2 worm cellular contexts compared by ENCODE assay signal in the genomic region with DNA sequence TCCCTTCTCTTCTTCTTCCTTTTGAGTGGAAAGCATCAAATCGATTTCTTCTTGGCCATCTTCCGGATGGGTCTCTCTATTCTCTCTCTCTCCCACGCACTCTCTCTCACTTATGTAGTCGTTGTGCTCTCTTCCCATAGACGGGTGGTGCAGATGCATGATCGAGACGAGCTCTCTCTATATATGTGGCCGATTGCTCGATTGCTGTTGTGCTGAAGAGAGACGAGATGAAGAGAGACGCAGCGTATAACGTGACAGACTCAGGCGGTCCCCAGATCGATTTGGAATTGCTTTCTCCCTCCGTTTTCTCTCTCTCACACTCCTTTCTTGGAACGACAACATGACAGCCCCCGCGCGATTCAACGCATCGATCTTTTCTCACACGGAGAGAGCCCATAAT.
TF ChIP-seq lines count a peak whose summit lies in the region.

No protein-coding gene starts in this region.

TF ChIP-seq in whole organism, L1 larva, 84 proteins besides CTCF, POLR2A, EP300 and RAD21 (continued from another document):
- TF ChIP-seq dpl-1 (GFP tag; optimal IDR thresholded peaks at IDR 0.05; lab: Kevin White, UChicago) (peak in 1 of 3 experiments; percentile 28), snu-23 (GFP tag; optimal IDR thresholded peaks at IDR 0.05; lab: Kevin White, UChicago) (peak; percentile 52), ces-1 (GFP tag; optimal IDR thresholded peaks at IDR 0.05; lab: Kevin White, UChicago) (no peak), lsy-2 (tag; optimal IDR thresholded peaks at IDR 0.05; lab: Kevin White, UChicago) (peak; percentile 29 to 44), nhr-90 (tag; optimal IDR thresholded peaks at IDR 0.05; lab: Kevin White, UChicago; ENCODE audit: poor library complexity) (no peak), lin-13 (GFP tag; optimal IDR thresholded peaks at IDR 0.05; lab: Kevin White, UChicago) (peak; percentile 28), fkh-8 (tag; optimal IDR thresholded peaks at IDR 0.05; lab: Kevin White, UChicago) (peak; percentile 82), unc-130 (tag; optimal IDR thresholded peaks at IDR 0.05; lab: Kevin White, UChicago) (no peak), mep-1 (tag; optimal IDR thresholded peaks at IDR 0.05; lab: Kevin White, UChicago) (peak; percentile 35), nhr-71 (tag; optimal IDR thresholded peaks at IDR 0.05; lab: Kevin White, UChicago) (peak; percentile 72), nhr-85 (tag; lab: Kevin White, UChicago) (peak; percentile 50), mdl-1 (tag; optimal IDR thresholded peaks at IDR 0.05; lab: Kevin White, UChicago) (peak in 1 of 2 experiments; percentile 37), efl-1 (optimal IDR thresholded peaks at IDR 0.05; lab: Kevin White, UChicago) (peak; percentile 2 to 32), efl-1 (GFP tag; optimal IDR thresholded peaks at IDR 0.05 in 1 of 2; lab: Kevin White, UChicago) (peak in 1 of 2 experiments; percentile 18), lin-15B (tag; optimal IDR thresholded peaks at IDR 0.05; lab: Kevin White, UChicago) (no peak), tbx-2 (tag; optimal IDR thresholded peaks at IDR 0.05; lab: Kevin White, UChicago) (peak; percentile 59)

TF ChIP-seq in whole organism, L3 larva, 47 proteins besides CTCF, POLR2A, EP300 and RAD21 (continued from another document):
- TF ChIP-seq tbx-2 (tag; optimal IDR thresholded peaks at IDR 0.05; lab: Kevin White, UChicago) = peak; percentile 43
- no peak for TF ChIP-seq egl-5 (tag; optimal IDR thresholded peaks at IDR 0.05; lab: Kevin White, UChicago)
- TF ChIP-seq pqm-1 (tag; optimal IDR thresholded peaks at IDR 0.05; lab: Kevin White, UChicago) = no peak
- no peak for TF ChIP-seq ztf-11 (tag; optimal IDR thresholded peaks at IDR 0.05; lab: Kevin White, UChicago)
- peak; percentile 6 for TF ChIP-seq sea-2 (GFP tag; optimal IDR thresholded peaks at IDR 0.05; lab: Kevin White, UChicago)
- TF ChIP-seq unc-39 (tag; optimal IDR thresholded peaks at IDR 0.05; lab: Kevin White, UChicago) = no peak
- peak; percentile 67 for TF ChIP-seq nfya-1 (tag; optimal IDR thresholded peaks at IDR 0.05; lab: Kevin White, UChicago; ENCODE audit: insufficient read depth)
- peak; percentile 15 for TF ChIP-seq lin-39 (tag; optimal IDR thresholded peaks at IDR 0.05; lab: Kevin White, UChicago)
- TF ChIP-seq ZK546.5 (tag; optimal IDR thresholded peaks at IDR 0.05; lab: Kevin White, UChicago) = no peak
- no peak for TF ChIP-seq zag-1 (tag; optimal IDR thresholded peaks at IDR 0.05; lab: Kevin White, UChicago)
- no peak for TF ChIP-seq egl-27 (tag; optimal IDR thresholded peaks at IDR 0.05; lab: Kevin White, UChicago)
- TF ChIP-seq lsy-12 (tag; optimal IDR thresholded peaks at IDR 0.05; lab: Kevin White, UChicago) = no peak
- TF ChIP-seq fkh-2 (tag; optimal IDR thresholded peaks at IDR 0.05; lab: Kevin White, UChicago) = no peak
- no peak for TF ChIP-seq nhr-28 (tag; optimal IDR thresholded peaks at IDR 0.05; lab: Kevin White, UChicago)
